Worm (Caenorhabditis elegans) whole organism, early embryonic: ENCODE measurements around the gene smex-2.

Source experiments
- B0310.2 ChIP-seq: sonication (generic microtip); optimal IDR thresholded peaks from 2 replicates; lab custom pipeline; 2016; ENCODE audit warnings: mild to moderate bottlenecking, missing genetic modification characterization, missing compliant biosample characterization
- F13C5.2 ChIP-seq: sonication (generic microtip); optimal IDR thresholded peaks from 2 replicates; lab custom pipeline; 2017; ENCODE audit warnings: mild to moderate bottlenecking, missing genetic modification characterization, inconsistent platforms, missing compliant biosample characterization
- ama-1 ChIP-seq: fragments of 150-350 bp; optimal IDR thresholded peaks from 2 replicates; lab custom pipeline; 2014
- ceh-36 ChIP-seq: sonication (generic microtip); optimal IDR thresholded peaks from 2 replicates; lab custom pipeline; 2016; ENCODE audit warnings: missing genetic modification characterization, inconsistent platforms, missing compliant biosample characterization
- ets-7 ChIP-seq: sonication (generic microtip); optimal IDR thresholded peaks from 2 replicates; lab custom pipeline; 2016; ENCODE audit warnings: missing genotype, missing genetic modification characterization, missing compliant biosample characterization
- flt-1 ChIP-seq: fragments of 200-800 bp; sonication (Bioruptor generic); IDR thresholded peaks from 2 replicates; pipeline ENCODE4 v1.3.6; 2022; ENCODE audit warnings: missing genetic modification characterization, missing compliant biosample characterization
- hnd-1 ChIP-seq: sonication (generic microtip); optimal IDR thresholded peaks from 2 replicates; lab custom pipeline; 2016; ENCODE audit warnings: missing genetic modification characterization, missing compliant biosample characterization
- pes-1 ChIP-seq: fragments of 200-800 bp; sonication (Bioruptor generic); IDR thresholded peaks from 2 replicates; pipeline ENCODE4 v1.3.6; 2022; ENCODE audit warnings: missing genetic modification reagents, missing genetic modification characterization, missing compliant biosample characterization
- scrt-1 ChIP-seq: fragments of 200-800 bp; sonication (Bioruptor generic); IDR thresholded peaks from 2 replicates; pipeline ENCODE4 v1.3.6; 2022; ENCODE audit warnings: missing genetic modification characterization, missing compliant biosample characterization
- sea-1 ChIP-seq: fragments of 200-800 bp; sonication (Bioruptor generic); conservative IDR thresholded peaks from 2 replicates; pipeline ENCODE4 v1.3.6; 2022; ENCODE audit warnings: missing genetic modification characterization, missing compliant biosample characterization
- tbx-11 ChIP-seq: fragments of 200-800 bp; sonication (Bioruptor generic); IDR thresholded peaks from 2 replicates; pipeline ENCODE4 v1.3.6; 2022; ENCODE audit warnings: missing genetic modification characterization, missing compliant biosample characterization
- tbx-37 ChIP-seq: fragments of 200-800 bp; sonication (Bioruptor generic); conservative IDR thresholded peaks from 2 replicates; pipeline ENCODE4 v1.3.6; 2022; ENCODE audit warnings: missing genetic modification reagents, missing genetic modification characterization, missing compliant biosample characterization

DNA sequence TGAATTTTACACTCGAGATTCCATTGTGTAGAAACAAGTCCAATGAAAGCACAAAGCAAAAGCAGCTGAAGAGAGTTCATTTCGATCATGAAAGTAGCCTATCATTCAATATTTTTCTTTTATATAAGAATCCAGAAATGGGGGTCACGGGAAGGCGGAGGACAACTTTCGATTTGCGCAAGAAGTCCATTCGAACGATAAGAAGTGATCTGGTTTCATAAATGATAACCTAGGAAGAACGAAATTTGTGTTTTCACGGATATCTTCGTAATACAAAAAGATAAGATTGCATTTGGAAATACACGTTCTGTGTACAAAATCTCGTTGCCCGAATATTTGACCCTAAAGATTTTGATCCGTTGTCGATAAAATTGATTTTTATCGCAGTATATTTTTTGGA, 7.8 kb downstream of the smex-2 start, which contains the start of gene Y102A11A.5:
- no peak for TF ChIP-seq ama-1 (lab: Kevin White, UChicago)
- TF ChIP-seq hnd-1 (tag; lab: Kevin White, UChicago): no peak
- TF ChIP-seq B0310.2 (tag; lab: Kevin White, UChicago): no peak
- TF ChIP-seq ceh-36 (tag; lab: Kevin White, UChicago): no peak
- TF ChIP-seq ets-7 (tag; lab: Kevin White, UChicago): no peak
- no peak for TF ChIP-seq pes-1 (GFP tag; lab: Robert Waterston, UW)
- TF ChIP-seq tbx-37 (GFP tag; lab: Robert Waterston, UW): no peak
- no peak for TF ChIP-seq sea-1 (GFP tag; lab: Robert Waterston, UW)
- no peak for TF ChIP-seq flt-1 (GFP tag; lab: Robert Waterston, UW)
- no peak for TF ChIP-seq tbx-11 (GFP tag; lab: Robert Waterston, UW)
- TF ChIP-seq scrt-1 (GFP tag; lab: Robert Waterston, UW): no peak
- no peak for TF ChIP-seq F13C5.2 (tag; lab: Kevin White, UChicago)
